Fruit fly (Drosophila melanogaster) Kc167 (cell line): Measurements from ENCODE around the gene cic.
A peak's percentile ranks its signal among the peaks of the same experiment; 100 is the strongest.

Experiments
- Myc ChIP-seq: fragments of >200 bp; optimal IDR thresholded peaks from 2 replicates; lab custom pipeline; 2017; ENCODE audit warnings: missing external identifiers
- Sin3A ChIP-seq: fragments of >200 bp; optimal IDR thresholded peaks from 2 replicates; lab custom pipeline; 2018; ENCODE audit warnings: missing external identifiers
- h ChIP-seq: fragments of >200 bp; optimal IDR thresholded peaks from 3 replicates; lab custom pipeline; 2018; ENCODE audit warnings: missing external identifiers
- insv ChIP-seq: fragments of >200 bp; optimal IDR thresholded peaks from 3 replicates; lab custom pipeline; 2018; ENCODE audit warnings: missing external identifiers
- psq ChIP-seq: fragments of >200 bp; optimal IDR thresholded peaks from 2 replicates; lab custom pipeline; 2017; ENCODE audit warnings: missing external identifiers
- ttk ChIP-seq: sonication (Bioruptor generic); optimal IDR thresholded peaks from 2 replicates; lab custom pipeline; 2017; ENCODE audit warnings: missing external identifiers

The cic gene

DNA sequence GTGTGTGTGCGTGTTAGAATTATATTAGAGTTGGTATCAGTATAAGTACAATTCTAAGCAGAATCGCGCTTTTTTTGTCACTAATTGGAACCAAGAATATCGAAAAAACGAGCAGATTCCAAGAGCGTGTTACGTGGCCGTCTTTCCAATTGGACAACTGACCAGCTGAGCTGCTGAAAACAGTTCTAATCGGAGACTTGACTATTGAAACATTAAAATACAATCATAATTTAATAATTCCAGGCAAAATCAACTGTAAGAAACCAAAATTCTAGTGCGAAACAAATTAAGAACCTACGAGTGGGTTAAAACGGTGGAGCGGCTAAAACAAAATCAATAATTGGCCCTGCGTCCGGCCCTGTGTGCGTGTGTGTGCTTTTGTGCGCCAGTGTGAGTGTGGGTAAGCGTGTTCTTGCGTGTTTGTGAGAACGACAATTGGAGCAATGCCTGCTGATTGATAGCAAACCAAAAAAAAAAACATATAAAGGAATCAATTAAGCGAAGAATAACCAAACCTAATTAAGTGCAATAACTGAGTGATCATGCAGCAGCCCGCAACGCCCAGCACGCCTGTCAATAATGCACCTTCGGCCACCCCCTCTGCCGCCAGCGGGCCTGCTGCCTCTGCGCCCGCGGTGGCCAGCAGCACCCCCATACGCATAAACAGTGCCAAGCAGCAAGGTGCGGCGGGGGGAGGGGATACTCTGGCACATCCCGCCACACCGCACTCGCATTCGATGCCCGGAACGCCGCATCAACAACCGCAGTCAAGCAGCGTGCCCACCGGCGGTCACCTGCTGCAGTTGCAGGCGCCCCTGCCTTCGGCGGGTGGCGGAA is 57.3 kb downstream of the cic start:
- TF ChIP-seq Sin3A (lab: Kevin White, UChicago) (no peak), insv (lab: Kevin White, UChicago) (no peak), Myc (lab: Kevin White, UChicago) (no peak), ttk (no peak), psq (lab: Kevin White, UChicago) (no peak), h (lab: Kevin White, UChicago) (no peak)

DNA sequence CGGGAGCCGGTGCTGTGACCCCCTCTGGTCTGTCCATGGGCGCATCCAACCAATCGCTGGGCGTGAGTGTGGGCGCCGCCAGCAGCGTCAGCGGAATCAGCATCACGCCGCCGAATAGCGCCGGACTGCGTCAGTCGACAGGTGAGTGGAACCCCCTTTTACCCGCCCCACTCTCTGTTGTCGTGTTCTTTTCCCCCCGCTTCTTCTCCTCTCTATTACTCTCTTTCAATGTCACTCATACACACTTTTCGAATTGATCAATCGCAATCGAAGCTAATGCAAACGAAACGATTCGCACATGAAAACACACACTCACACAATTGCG is 57.9 kb downstream of the cic start:
- no peak for TF ChIP-seq psq (lab: Kevin White, UChicago)
- no peak for TF ChIP-seq Sin3A (lab: Kevin White, UChicago)
- peak; percentile 71 for TF ChIP-seq ttk
- TF ChIP-seq Myc (lab: Kevin White, UChicago): no peak

DNA sequence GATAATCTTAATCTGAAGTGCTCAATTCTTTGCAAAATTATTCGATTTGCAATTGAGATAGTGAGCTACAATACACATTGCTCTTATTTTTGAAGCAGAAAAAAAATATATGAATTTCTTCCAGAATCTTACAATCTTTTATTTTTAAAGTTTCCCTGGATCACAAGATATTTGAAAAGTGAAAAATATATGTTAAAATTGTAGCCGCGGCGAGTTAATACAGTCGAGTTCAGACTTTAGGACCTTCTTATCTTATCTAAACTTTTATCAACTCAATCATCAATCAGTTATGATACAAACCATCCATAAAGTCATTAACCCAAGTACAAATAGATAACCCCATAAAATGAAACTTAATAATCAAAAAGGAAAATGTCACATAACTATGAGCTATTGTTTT is 58.3 kb downstream of the cic start:
- TF ChIP-seq psq (lab: Kevin White, UChicago) (no peak), Sin3A (lab: Kevin White, UChicago) (no peak), h (lab: Kevin White, UChicago) (no peak), ttk (no peak), Myc (lab: Kevin White, UChicago) (no peak), insv (lab: Kevin White, UChicago) (no peak)

DNA sequence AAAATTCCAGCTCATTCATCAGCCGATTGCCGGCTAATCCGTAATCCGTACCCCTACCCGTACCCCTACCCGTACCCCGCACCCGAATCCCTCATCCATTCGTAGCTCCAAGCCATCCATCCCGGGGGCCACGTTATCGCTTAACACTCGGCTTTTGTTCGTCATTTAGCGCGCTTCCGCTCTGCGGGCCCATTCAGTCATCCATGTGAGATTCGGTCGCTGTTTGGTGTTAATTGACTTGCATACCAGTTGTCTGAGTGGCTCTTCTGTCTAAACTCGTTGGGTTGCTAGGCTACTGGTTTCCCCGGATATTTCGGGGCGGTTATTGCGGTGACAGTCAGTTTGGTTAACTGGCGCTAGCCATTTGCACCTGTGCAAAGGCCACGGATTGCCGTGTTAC is 58.8 kb downstream of the cic start:
- TF ChIP-seq h (lab: Kevin White, UChicago) (no peak), Myc (lab: Kevin White, UChicago) (no peak), insv (lab: Kevin White, UChicago) (no peak), ttk (no peak), psq (lab: Kevin White, UChicago) (no peak), Sin3A (lab: Kevin White, UChicago) (no peak)

DNA sequence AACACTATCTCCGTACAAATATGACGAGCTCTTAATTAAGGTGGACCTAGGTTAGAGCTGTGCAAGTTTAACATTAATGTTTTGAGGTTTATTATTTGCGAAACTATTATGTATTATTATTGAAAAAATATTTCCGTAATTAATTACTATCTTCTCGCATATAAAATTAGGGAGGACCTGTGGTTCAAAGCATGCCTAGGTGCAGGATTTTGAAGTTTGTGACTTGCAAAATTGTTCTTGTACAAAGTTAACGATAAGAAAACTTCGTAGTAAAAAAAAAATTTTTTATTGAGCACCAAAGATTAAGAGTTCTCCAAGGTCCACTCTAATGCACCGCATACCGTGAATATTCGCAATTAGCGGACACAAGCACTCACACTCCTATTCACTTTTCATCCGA is 60.3 kb downstream of the cic start:
- TF ChIP-seq ttk: no peak
- TF ChIP-seq psq (lab: Kevin White, UChicago): no peak
- TF ChIP-seq insv (lab: Kevin White, UChicago): no peak
- no peak for TF ChIP-seq h (lab: Kevin White, UChicago)
- TF ChIP-seq Myc (lab: Kevin White, UChicago): no peak
- no peak for TF ChIP-seq Sin3A (lab: Kevin White, UChicago)

DNA sequence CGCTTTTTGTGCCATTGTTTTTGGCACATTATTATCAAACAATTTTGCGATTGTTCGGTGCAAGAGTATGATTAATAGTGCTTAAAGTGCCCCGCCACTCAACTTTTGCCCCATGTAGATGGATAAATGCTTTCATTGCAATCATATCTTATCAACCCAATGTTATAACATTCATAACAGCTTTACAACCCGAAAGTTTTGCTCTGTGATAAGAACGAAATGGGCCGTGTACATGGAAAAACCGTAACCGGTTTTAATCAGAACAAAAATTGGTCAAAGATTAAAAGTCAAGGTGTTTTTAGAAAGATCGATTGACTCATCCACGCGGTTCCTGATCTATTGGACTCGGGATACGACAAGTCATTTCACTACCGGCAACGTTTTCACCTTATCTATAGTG is 64.0 kb downstream of the cic start:
- TF ChIP-seq ttk: no peak
- TF ChIP-seq insv (lab: Kevin White, UChicago): no peak
- TF ChIP-seq psq (lab: Kevin White, UChicago): no peak
- no peak for TF ChIP-seq h (lab: Kevin White, UChicago)
- no peak for TF ChIP-seq Sin3A (lab: Kevin White, UChicago)
- TF ChIP-seq Myc (lab: Kevin White, UChicago): no peak

DNA sequence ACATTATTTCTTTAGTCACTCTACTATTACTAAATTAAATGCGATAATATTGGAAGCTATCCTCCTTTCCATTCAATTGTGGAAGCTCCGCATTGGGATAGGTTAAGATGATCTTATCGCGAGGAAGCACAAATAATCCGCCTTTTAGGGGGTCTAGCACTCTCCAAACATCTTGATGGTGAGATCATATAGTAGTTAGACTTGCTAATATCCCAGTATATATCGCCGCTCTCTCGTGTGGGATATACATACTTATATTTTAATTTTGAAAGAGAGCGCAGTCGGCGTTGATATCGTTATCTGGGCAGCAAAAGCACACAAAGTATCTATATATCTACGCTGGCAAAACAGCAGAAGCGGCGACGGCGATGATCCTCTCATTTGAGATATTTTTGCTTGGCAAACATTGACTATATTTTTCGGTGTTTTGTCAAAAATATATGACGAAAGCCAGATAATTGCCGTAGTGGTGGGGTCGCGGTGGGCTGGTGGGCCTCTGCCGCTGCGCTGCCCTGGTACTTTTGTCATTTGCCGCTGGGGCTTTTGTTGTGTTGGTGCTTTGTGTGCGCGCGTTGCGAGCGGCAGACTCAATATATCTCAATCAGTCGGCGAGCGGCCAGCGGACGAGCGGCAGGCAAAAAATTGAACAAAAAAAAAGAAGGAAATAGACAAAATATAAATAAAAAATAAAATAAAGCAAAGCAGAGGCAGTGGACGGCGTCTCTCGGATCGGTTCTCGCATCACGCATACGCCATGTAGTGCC is 65.0 kb downstream of the cic start:
- TF ChIP-seq h (lab: Kevin White, UChicago): no peak
- TF ChIP-seq ttk: no peak
- no peak for TF ChIP-seq Sin3A (lab: Kevin White, UChicago)
- TF ChIP-seq insv (lab: Kevin White, UChicago): no peak
- no peak for TF ChIP-seq Myc (lab: Kevin White, UChicago)
- no peak for TF ChIP-seq psq (lab: Kevin White, UChicago)

DNA sequence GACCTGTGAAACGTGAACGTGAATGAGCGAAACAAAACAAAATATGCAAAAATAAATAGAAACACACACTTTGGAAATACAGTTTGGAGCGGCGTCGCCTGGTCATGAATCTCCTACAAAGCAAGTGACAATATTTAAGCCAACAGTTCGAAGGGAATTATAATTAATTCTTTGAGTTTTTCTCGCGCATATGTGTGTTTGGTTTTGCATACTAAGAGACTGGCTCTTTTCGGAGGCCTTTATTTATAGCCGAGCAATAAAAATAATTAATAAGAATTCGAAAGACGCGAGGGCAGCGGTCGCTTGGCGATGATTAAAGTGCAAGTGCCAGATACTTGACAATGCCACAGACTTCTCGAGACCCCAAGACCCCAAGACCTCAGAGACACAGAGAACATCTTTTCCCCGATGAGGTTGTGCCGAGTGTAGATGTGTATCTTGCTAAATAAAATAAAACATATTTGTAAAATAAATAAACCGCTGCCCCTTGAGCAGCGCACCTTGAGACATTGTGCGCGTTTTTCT is 65.7 kb downstream of the cic start:
- TF ChIP-seq Sin3A (lab: Kevin White, UChicago): no peak
- TF ChIP-seq h (lab: Kevin White, UChicago): no peak
- TF ChIP-seq psq (lab: Kevin White, UChicago): no peak
- no peak for TF ChIP-seq ttk
- TF ChIP-seq insv (lab: Kevin White, UChicago): no peak
- no peak for TF ChIP-seq Myc (lab: Kevin White, UChicago)

DNA sequence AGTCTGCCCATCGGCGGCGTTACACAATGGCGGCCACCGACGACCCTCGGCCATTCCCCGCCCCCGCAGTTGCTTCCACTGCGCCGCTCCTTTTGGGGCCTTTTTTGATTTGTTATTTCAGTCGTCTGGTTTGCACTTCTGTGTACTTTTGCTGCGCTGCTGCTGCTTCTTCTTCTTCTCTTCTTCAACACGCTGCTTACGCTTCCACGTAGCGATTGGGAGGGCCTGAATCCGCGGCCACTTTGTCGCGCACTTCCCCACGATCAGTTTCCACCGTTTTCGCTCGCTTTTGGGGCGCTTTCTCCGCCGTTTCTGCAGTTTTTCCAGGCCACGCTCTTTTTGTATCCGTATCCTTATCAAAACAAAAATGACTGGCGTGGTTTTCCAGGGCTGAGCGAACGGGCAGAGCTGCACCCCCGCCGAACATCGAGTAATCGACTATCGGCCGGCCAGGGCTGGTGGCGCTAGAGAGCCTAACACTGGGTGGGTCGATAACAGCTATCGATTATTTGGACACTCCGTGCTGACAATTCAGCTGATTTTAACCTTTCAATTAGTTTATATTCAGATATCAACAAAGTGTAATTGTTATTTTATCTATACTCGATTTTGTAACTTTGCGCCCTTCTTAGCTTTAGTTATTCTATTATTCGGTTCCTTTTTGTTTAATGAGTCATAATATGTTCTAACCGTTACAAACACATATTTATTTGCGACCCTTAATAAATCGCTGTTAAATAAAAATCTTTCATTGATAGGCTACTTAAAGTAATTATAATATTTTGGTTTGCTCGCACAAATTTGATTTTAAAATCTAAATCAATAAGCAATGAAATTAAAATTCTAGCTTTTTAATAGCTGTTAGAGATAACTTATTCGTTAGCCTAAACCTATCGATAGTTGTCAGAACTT is 75.3 kb downstream of the cic start, which contains the start of the genes CG4360 and Sirt2:
Gene CG4360, minus strand, starts transcription at position 432 of the 912 bp plus-strand sequence.
Gene Sirt2, plus strand, starts transcription at position 894 of the 912 bp plus-strand sequence.
- TF ChIP-seq h (lab: Kevin White, UChicago) (no peak), Sin3A (lab: Kevin White, UChicago) (no peak), Myc (lab: Kevin White, UChicago) (no peak), insv (lab: Kevin White, UChicago) (no peak), psq (lab: Kevin White, UChicago) (no peak), ttk (no peak)

DNA sequence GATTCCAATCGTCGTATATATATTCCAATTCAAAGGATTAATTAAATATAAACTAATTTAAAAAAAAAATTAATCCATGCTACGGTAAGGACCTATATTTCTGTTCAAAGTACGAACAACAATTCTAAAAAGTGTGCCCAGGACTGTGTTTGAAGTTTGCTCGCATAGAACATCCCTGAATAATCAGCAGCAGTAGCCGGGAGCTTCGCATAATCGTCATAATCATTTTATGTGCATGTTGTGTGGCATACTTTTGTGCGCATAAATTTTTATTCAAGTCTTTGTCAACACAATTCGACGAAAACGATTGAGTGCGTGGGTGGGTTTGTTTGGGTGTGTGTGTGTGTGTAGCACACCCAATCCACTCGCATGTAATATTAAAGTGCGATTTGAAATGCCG is 80.1 kb downstream of the cic start:
- TF ChIP-seq Myc (lab: Kevin White, UChicago): no peak
- no peak for TF ChIP-seq insv (lab: Kevin White, UChicago)
- no peak for TF ChIP-seq h (lab: Kevin White, UChicago)
- TF ChIP-seq psq (lab: Kevin White, UChicago): no peak
- no peak for TF ChIP-seq Sin3A (lab: Kevin White, UChicago)
- no peak for TF ChIP-seq ttk
